Fruit fly (Drosophila melanogaster): ENCODE measurements around the gene CG33689.

The CG33689 gene

DNA sequence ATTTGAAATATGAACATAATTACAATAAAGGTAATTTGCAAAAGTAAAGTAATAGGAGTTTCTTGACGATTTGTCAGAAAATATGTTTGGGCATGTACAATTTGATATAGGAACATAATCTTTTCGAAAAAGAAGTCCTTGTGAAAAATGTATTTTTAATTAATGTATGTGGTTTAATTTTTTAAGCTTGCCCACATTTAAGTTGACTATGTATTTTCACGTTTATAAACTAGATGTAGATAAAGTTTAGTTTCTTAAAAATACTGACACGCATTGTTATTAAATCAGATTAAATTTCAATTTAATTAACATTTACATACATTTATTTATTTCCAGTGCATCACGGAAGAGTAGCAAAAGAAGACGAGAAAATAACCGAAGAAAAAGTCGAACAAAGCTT is 23.5 kb upstream of the CG33689 start:
- TF ChIP-seq Sin3A (optimal IDR thresholded peaks at IDR 0.05) (no peak), CG11504 (tag; optimal IDR thresholded peaks at IDR 0.05) (peak; percentile 14), CG10462 (GFP tag; optimal IDR thresholded peaks at IDR 0.05) (no peak), CG11398 (GFP tag; optimal IDR thresholded peaks at IDR 0.05) (no peak), Hr51 (GFP tag; optimal IDR thresholded peaks at IDR 0.05) (peak in 1 of 2 experiments; percentile 7), Elba2 (GFP tag; optimal IDR thresholded peaks at IDR 0.05) (no peak), CHES-1-like (GFP tag; optimal IDR thresholded peaks at IDR 0.05) (no peak), CG13287 (GFP tag; IDR thresholded peaks at IDR 0.05; ENCODE audit: partially characterized antibody) (no peak), CG1832 (GFP tag; optimal IDR thresholded peaks at IDR 0.05) (no peak), CoRest (tag; optimal IDR thresholded peaks at IDR 0.05) (peak; percentile 2), CG18011 (GFP tag; optimal IDR thresholded peaks at IDR 0.05) (no peak), CG14860 (GFP tag; IDR thresholded peaks at IDR 0.05; ENCODE audit: partially characterized antibody) (no peak), Sox100B (GFP tag; optimal IDR thresholded peaks at IDR 0.05) (no peak), CG7556 (GFP tag; optimal IDR thresholded peaks at IDR 0.05) (peak; percentile 5), B-H2 (GFP tag; optimal IDR thresholded peaks at IDR 0.05) (no peak), fd102C (GFP tag; optimal IDR thresholded peaks at IDR 0.05) (no peak), CG12391 (tag; optimal IDR thresholded peaks at IDR 0.05) (no peak), CG10267 (tag; optimal IDR thresholded peaks at IDR 0.05) (no peak), Dad (GFP tag; optimal IDR thresholded peaks at IDR 0.05) (no peak), pum (GFP tag; optimal IDR thresholded peaks at IDR 0.05) (no peak), zfh2 (GFP tag; optimal IDR thresholded peaks at IDR 0.05) (no peak), fd64A (GFP tag; optimal IDR thresholded peaks at IDR 0.05) (no peak), Rx (GFP tag; IDR thresholded peaks at IDR 0.05) (no peak), dmrt11E (tag; optimal IDR thresholded peaks at IDR 0.05) (no peak), usp (GFP tag; optimal IDR thresholded peaks at IDR 0.05) (no peak), CG4730 (GFP tag; IDR thresholded peaks at IDR 0.05) (no peak), dm (GFP tag; optimal IDR thresholded peaks at IDR 0.05) (no peak), D (optimal IDR thresholded peaks at IDR 0.05) (no peak), D (GFP tag; optimal IDR thresholded peaks at IDR 0.05) (no peak), CG18476 (GFP tag; optimal IDR thresholded peaks at IDR 0.05) (no peak), CG14441 (GFP tag; IDR thresholded peaks at IDR 0.05) (no peak), exex (tag; optimal IDR thresholded peaks at IDR 0.05) (no peak), CG30431 (GFP tag; optimal IDR thresholded peaks at IDR 0.05) (no peak), ranshi (GFP tag; IDR thresholded peaks at IDR 0.05) (no peak), Ets97D (GFP tag; optimal IDR thresholded peaks at IDR 0.05) (no peak), CG9932 (GFP tag; IDR thresholded peaks at IDR 0.05) (no peak), CG6689 (GFP tag; IDR thresholded peaks at IDR 0.05) (no peak), Aef1 (GFP tag; IDR thresholded peaks at IDR 0.05) (no peak), pho (GFP tag; optimal IDR thresholded peaks at IDR 0.05) (no peak), CG13624 (GFP tag; optimal IDR thresholded peaks at IDR 0.05) (no peak), Hr78 (GFP tag; optimal IDR thresholded peaks at IDR 0.05) (no peak), Med (GFP tag) (no peak), CG3838 (GFP tag; optimal IDR thresholded peaks at IDR 0.05) (no peak), NK7.1 (GFP tag; optimal IDR thresholded peaks at IDR 0.05) (no peak), Meics (GFP tag; optimal IDR thresholded peaks at IDR 0.05) (no peak), ap (GFP tag; IDR thresholded peaks at IDR 0.05) (no peak), HLH3B (GFP tag; IDR thresholded peaks at IDR 0.05) (no peak), grau (tag; optimal IDR thresholded peaks at IDR 0.05) (peak; percentile 18), shn (GFP tag; optimal IDR thresholded peaks at IDR 0.05) (no peak), D19B (GFP tag; optimal IDR thresholded peaks at IDR 0.05) (no peak), CG7271 (tag; optimal IDR thresholded peaks at IDR 0.05) (no peak), HmgZ (tag; optimal IDR thresholded peaks at IDR 0.05) (no peak), CG8281 (tag; optimal IDR thresholded peaks at IDR 0.05) (no peak)
